Fruit fly (Drosophila melanogaster) whole organism, embryonic: ENCODE data around the gene CG42633.
A peak's percentile ranks its signal among the peaks of the same experiment; 100 is the strongest.

Experiments used
- Aef1 ChIP-seq: fragments of 200-800 bp; sonication (Bioruptor generic); IDR thresholded peaks from 3 replicates; pipeline ENCODE4 v1.3.6; 2022; ENCODE audit warnings: missing biosample characterization, missing genetic modification characterization
- BEAF-32 ChIP-seq: fragments of 200-800 bp; sonication (Bioruptor generic); optimal IDR thresholded peaks from 3 replicates; lab custom pipeline; 2017; ENCODE audit warnings: missing biosample characterization, missing genetic modification characterization, mild to moderate bottlenecking, moderate library complexity, missing genetic modification reagents
- CG1024 ChIP-seq: fragments of 200-800 bp; sonication (Bioruptor generic); IDR thresholded peaks from 2 replicates; pipeline ENCODE4 v1.3.6; 2022; ENCODE audit warnings: missing biosample characterization, missing genetic modification characterization
- CG14014 ChIP-seq: fragments of 200-800 bp; sonication (Bioruptor generic); IDR thresholded peaks from 2 replicates; pipeline ENCODE4 v1.3.6; 2022; ENCODE audit warnings: missing biosample characterization, missing genetic modification characterization
- CG14050 ChIP-seq: fragments of 200-800 bp; sonication (Bioruptor generic); IDR thresholded peaks from 3 replicates; pipeline ENCODE4 v1.3.6; 2022; ENCODE audit warnings: missing biosample characterization, missing genetic modification characterization
- CG1529 ChIP-seq: fragments of 200-800 bp; sonication (Bioruptor generic); optimal IDR thresholded peaks from 3 replicates; lab custom pipeline; 2018; ENCODE audit warnings: missing biosample characterization, missing genetic modification characterization
- CG16815 ChIP-seq: fragments of 200-800 bp; sonication (Bioruptor generic); optimal IDR thresholded peaks from 3 replicates; lab custom pipeline; 2017; ENCODE audit warnings: missing biosample characterization, mild to moderate bottlenecking, missing genetic modification characterization
- CG17568 ChIP-seq: fragments of 200-800 bp; sonication (Bioruptor generic); optimal IDR thresholded peaks from 2 replicates; lab custom pipeline; 2018; ENCODE audit warnings: missing biosample characterization, mild to moderate bottlenecking, missing genetic modification characterization, moderate library complexity
- CG18011 ChIP-seq: fragments of 200-800 bp; sonication (Bioruptor generic); optimal IDR thresholded peaks from 2 replicates; lab custom pipeline; 2017; ENCODE audit warnings: missing biosample characterization, missing genetic modification characterization, mild to moderate bottlenecking, moderate library complexity, missing genotype
- CG2120 ChIP-seq: fragments of 200-800 bp; sonication (Bioruptor generic); optimal IDR thresholded peaks from 3 replicates; lab custom pipeline; 2016; ENCODE audit warnings: missing biosample characterization, missing genetic modification characterization
- CG3281 ChIP-seq: fragments of 200-800 bp; sonication (Bioruptor generic); optimal IDR thresholded peaks from 3 replicates; lab custom pipeline; 2017; ENCODE audit warnings: missing biosample characterization, mild to moderate bottlenecking, missing genetic modification characterization
- CG34422 ChIP-seq: fragments of 200-800 bp; sonication (Bioruptor generic); IDR thresholded peaks from 3 replicates; pipeline ENCODE4 v1.3.6; 2022; ENCODE audit warnings: missing biosample characterization, missing genetic modification characterization
- CG7556 ChIP-seq: fragments of 200-800 bp; sonication (Bioruptor generic); optimal IDR thresholded peaks from 2 replicates; lab custom pipeline; 2017; ENCODE audit warnings: missing biosample characterization, mild to moderate bottlenecking, missing genetic modification characterization
- CG8388 ChIP-seq: fragments of 200-800 bp; sonication (Bioruptor generic); optimal IDR thresholded peaks from 2 replicates; lab custom pipeline; 2019; ENCODE audit warnings: missing biosample characterization, mild to moderate bottlenecking, missing genetic modification characterization, moderate library complexity
- CG9609 ChIP-seq: fragments of 200-800 bp; sonication (Bioruptor generic); optimal IDR thresholded peaks from 3 replicates; lab custom pipeline; 2016; ENCODE audit warnings: missing biosample characterization, missing genetic modification characterization
- CG9817 ChIP-seq: fragments of 200-800 bp; sonication (Bioruptor generic); optimal IDR thresholded peaks from 2 replicates; lab custom pipeline; 2018; ENCODE audit warnings: missing biosample characterization, mild to moderate bottlenecking, missing genetic modification characterization, moderate library complexity
- Dip2 ChIP-seq: fragments of 200-800 bp; sonication (Bioruptor generic); IDR thresholded peaks from 2 replicates; pipeline ENCODE4 v1.3.6; 2022; ENCODE audit warnings: missing biosample characterization, missing genetic modification characterization
- Elba2 ChIP-seq: fragments of 200-800 bp; sonication (Bioruptor generic); optimal IDR thresholded peaks from 3 replicates; lab custom pipeline; 2016; ENCODE audit warnings: missing biosample characterization, missing genetic modification characterization
- Ets65A ChIP-seq: fragments of 200-800 bp; sonication (Bioruptor generic); peaks from one replicate; lab custom pipeline; 2016; ENCODE audit warnings: missing biosample characterization, missing genetic modification characterization
- Gsc ChIP-seq: fragments of 200-800 bp; sonication (Bioruptor generic); IDR thresholded peaks from 2 replicates; pipeline ENCODE4 v1.3.6; 2022; ENCODE audit warnings: missing biosample characterization, missing genetic modification characterization
- Hey ChIP-seq: fragments of 200-800 bp; sonication (Bioruptor generic); optimal IDR thresholded peaks from 3 replicates; lab custom pipeline; 2018; ENCODE audit warnings: missing biosample characterization, mild to moderate bottlenecking, missing genetic modification characterization
- Hsf ChIP-seq: fragments of 200-800 bp; sonication (Bioruptor generic); optimal IDR thresholded peaks from 3 replicates; lab custom pipeline; 2016; ENCODE audit warnings: missing biosample characterization, missing genetic modification characterization
- Mrtf ChIP-seq: fragments of 200-800 bp; sonication (Bioruptor generic); IDR thresholded peaks from 3 replicates; pipeline ENCODE4 v1.3.6; 2022; ENCODE audit warnings: missing biosample characterization, missing genetic modification characterization
- NFAT ChIP-seq: fragments of 200-800 bp; sonication (Bioruptor generic); IDR thresholded peaks from 2 replicates; pipeline ENCODE4 v1.3.6; 2022; ENCODE audit warnings: missing biosample characterization, missing genetic modification characterization
- Nf-YC ChIP-seq: fragments of 200-800 bp; optimal IDR thresholded peaks from 3 replicates; lab custom pipeline; 2019; ENCODE audit warnings: missing biosample characterization, mild to moderate bottlenecking, missing genetic modification characterization, moderate library complexity
- Ptx1 ChIP-seq: fragments of 200-800 bp; sonication (Bioruptor generic); IDR thresholded peaks from 2 replicates; pipeline ENCODE4 v1.3.6; 2022; ENCODE audit warnings: missing biosample characterization, missing genetic modification characterization
- Six4 ChIP-seq: fragments of 200-800 bp; sonication (Bioruptor generic); optimal IDR thresholded peaks from 2 replicates; lab custom pipeline; 2016; ENCODE audit warnings: missing biosample characterization, missing genetic modification characterization
- Sry-δ ChIP-seq: fragments of 200-800 bp; sonication (Bioruptor generic); optimal IDR thresholded peaks from 2 replicates; lab custom pipeline; 2016; ENCODE audit warnings: missing biosample characterization, missing genetic modification characterization
- btn ChIP-seq: fragments of 200-800 bp; sonication (Bioruptor generic); optimal IDR thresholded peaks from 2 replicates; lab custom pipeline; 2016; ENCODE audit warnings: missing biosample characterization, missing genetic modification characterization
- ci ChIP-seq: fragments of 200-800 bp; sonication (Bioruptor generic); IDR thresholded peaks from 3 replicates; pipeline ENCODE4 v1.3.6; 2022; ENCODE audit warnings: missing biosample characterization, missing genetic modification characterization
- croc ChIP-seq: fragments of 200-800 bp; sonication (Bioruptor generic); conservative IDR thresholded peaks from 3 replicates; pipeline ENCODE4 v1.3.6; 2022; ENCODE audit warnings: missing biosample characterization, missing genetic modification characterization
- fru ChIP-seq: fragments of >200 bp; optimal IDR thresholded peaks from 2 replicates; lab custom pipeline; 2017
- gfzf ChIP-seq: fragments of 200-800 bp; sonication (Bioruptor generic); optimal IDR thresholded peaks from 2 replicates; lab custom pipeline; 2016; ENCODE audit warnings: missing biosample characterization, mild to moderate bottlenecking, missing genetic modification characterization, moderate library complexity
- gsb ChIP-seq: fragments of 200-800 bp; sonication (Bioruptor generic); IDR thresholded peaks from 2 replicates; pipeline ENCODE4 v1.3.6; 2022; ENCODE audit warnings: missing biosample characterization, missing genetic modification characterization
- gt ChIP-seq: fragments of 200-800 bp; sonication (Bioruptor generic); IDR thresholded peaks from 2 replicates; pipeline ENCODE4 v1.3.6; 2022; ENCODE audit warnings: missing biosample characterization, missing genetic modification characterization
- ham ChIP-seq: fragments of 200-800 bp; sonication (Bioruptor generic); IDR thresholded peaks from 2 replicates; pipeline ENCODE4 v1.3.6; 2022; ENCODE audit warnings: missing biosample characterization, missing genetic modification characterization
- hkb ChIP-seq, 2 experiments: fragments of 200-800 bp in 1 of 2; fragments of >200 bp in 1 of 2; sonication (Bioruptor generic) in 1 of 2; IDR thresholded peaks in 1 of 2; optimal IDR thresholded peaks in 1 of 2; 2 replicates each; pipeline versions ENCODE4 v1.3.6 to Lab custom; 2017 to 2022; ENCODE audit warnings: missing biosample characterization in 1 of 2, missing genetic modification characterization in 1 of 2
- jigr1 ChIP-seq: fragments of 200-800 bp; sonication (Bioruptor generic); IDR thresholded peaks from 3 replicates; pipeline ENCODE4 v1.3.6; 2022; ENCODE audit warnings: missing biosample characterization, missing genetic modification characterization
- ken ChIP-seq: fragments of 200-800 bp; sonication (Bioruptor generic); IDR thresholded peaks from 3 replicates; pipeline ENCODE4 v1.3.6; 2022; ENCODE audit warnings: missing biosample characterization, missing genetic modification characterization
- mirr ChIP-seq: fragments of 200-800 bp; sonication (Bioruptor generic); optimal IDR thresholded peaks from 3 replicates; lab custom pipeline; 2018; ENCODE audit warnings: missing biosample characterization, mild to moderate bottlenecking, missing genetic modification characterization
- mld ChIP-seq: fragments of 200-800 bp; sonication (Bioruptor generic); IDR thresholded peaks from 3 replicates; pipeline ENCODE4 v1.3.6; 2022; ENCODE audit warnings: missing biosample characterization, missing genetic modification characterization; ENCODE audit not compliant: partially characterized antibody
- nerfin-1 ChIP-seq: fragments of 200-800 bp; sonication (Bioruptor generic); optimal IDR thresholded peaks from 3 replicates; lab custom pipeline; 2019; ENCODE audit warnings: missing biosample characterization, mild to moderate bottlenecking, missing genetic modification characterization, moderate library complexity
- nerfin-2 ChIP-seq: fragments of 200-800 bp; sonication (Bioruptor generic); IDR thresholded peaks from 2 replicates; pipeline ENCODE4 v1.3.6; 2022; ENCODE audit warnings: missing biosample characterization, missing genetic modification characterization; ENCODE audit not compliant: partially characterized antibody
- onecut ChIP-seq: fragments of 200-800 bp; sonication (Bioruptor generic); IDR thresholded peaks from 2 replicates; pipeline ENCODE4 v1.3.6; 2022; ENCODE audit warnings: missing biosample characterization, missing genetic modification characterization
- phol ChIP-seq: fragments of 200-800 bp; sonication (Bioruptor generic); optimal IDR thresholded peaks from 3 replicates; lab custom pipeline; 2018; ENCODE audit warnings: missing biosample characterization, mild to moderate bottlenecking, missing genetic modification characterization, moderate library complexity
- pzg ChIP-seq: fragments of 200-800 bp; sonication (Bioruptor generic); optimal IDR thresholded peaks from 3 replicates; lab custom pipeline; 2018; ENCODE audit warnings: missing biosample characterization, mild to moderate bottlenecking, missing genetic modification characterization, moderate library complexity
- ranshi ChIP-seq: fragments of 200-800 bp; sonication (Bioruptor generic); IDR thresholded peaks from 2 replicates; pipeline ENCODE4 v1.3.6; 2022; ENCODE audit warnings: missing biosample characterization, missing genetic modification characterization
- slp2 ChIP-seq: fragments of 200-800 bp; sonication (Bioruptor generic); optimal IDR thresholded peaks from 2 replicates; lab custom pipeline; 2016; ENCODE audit warnings: missing biosample characterization, missing genetic modification characterization
- sug ChIP-seq: fragments of 200-800 bp; optimal IDR thresholded peaks from 2 replicates; lab custom pipeline; 2019; ENCODE audit warnings: missing biosample characterization, mild to moderate bottlenecking, missing genetic modification characterization, moderate library complexity
- ttk ChIP-seq: fragments of 200-800 bp; sonication (Bioruptor generic); IDR thresholded peaks from 2 replicates; pipeline ENCODE4 v2.1.2; 2022; ENCODE audit warnings: missing biosample characterization, missing genetic modification characterization
- vvl ChIP-seq: fragments of 200-800 bp; sonication (Bioruptor generic); IDR thresholded peaks from 2 replicates; pipeline ENCODE4 v1.3.6; 2022; ENCODE audit warnings: missing biosample characterization, missing genetic modification characterization
- wdn ChIP-seq: fragments of 200-800 bp; sonication (Bioruptor generic); IDR thresholded peaks from 2 replicates; pipeline ENCODE4 v1.3.6; 2022; ENCODE audit warnings: missing biosample characterization, missing genetic modification characterization
- zen ChIP-seq: fragments of 200-800 bp; sonication (Bioruptor generic); optimal IDR thresholded peaks from 3 replicates; lab custom pipeline; 2018; ENCODE audit warnings: missing biosample characterization, mild to moderate bottlenecking, missing genetic modification characterization, moderate library complexity

CG42633 gene

dm6 chr3R:10775246-10775645, 6.8 kb downstream of the CG42633 start (continued):
- TF ChIP-seq CG7556 (no peak), CG9609 (GFP tag; lab: Kevin White, UChicago) (no peak), CG14014 (GFP tag; lab: Robert Waterston, UW) (no peak), BEAF-32 (GFP tag; lab: Kevin White, UChicago) (no peak), nerfin-1 (no peak), nerfin-2 (GFP tag; lab: Robert Waterston, UW) (no peak), CG16815 (GFP tag; lab: Kevin White, UChicago) (no peak), ci (GFP tag; lab: Robert Waterston, UW) (no peak), mirr (no peak), ken (GFP tag; lab: Robert Waterston, UW) (no peak), CG3281 (GFP tag; lab: Kevin White, UChicago) (no peak), CG8388 (GFP tag; lab: Kevin White, UChicago) (no peak), ranshi (GFP tag; lab: Robert Waterston, UW) (no peak), Mrtf (GFP tag; lab: Robert Waterston, UW) (0 out of 3 replicates have a peak, but pooled peaks have one; percentile 21), Hey (tag; lab: Kevin White, UChicago) (no peak), CG1529 (GFP tag; lab: Kevin White, UChicago) (no peak), hkb (optimal IDR thresholded peaks at IDR 0.05; lab: Kevin White, UChicago) (no peak), hkb (GFP tag; IDR thresholded peaks at IDR 0.05; lab: Robert Waterston, UW) (0 out of 2 replicates have a peak, but pooled peaks have one; percentile 13), CG34422 (GFP tag; lab: Robert Waterston, UW) (no peak), zen (tag; lab: Kevin White, UChicago) (no peak), fru (lab: Kevin White, UChicago) (no peak), Aef1 (no peak), gsb (GFP tag; lab: Robert Waterston, UW) (no peak), CG17568 (GFP tag; lab: Kevin White, UChicago) (no peak), Dip2 (GFP tag; lab: Robert Waterston, UW) (no peak), Six4 (GFP tag; lab: Kevin White, UChicago) (no peak), Hsf (GFP tag; lab: Kevin White, UChicago) (no peak), Ptx1 (GFP tag; lab: Robert Waterston, UW) (no peak), CG2120 (GFP tag; lab: Kevin White, UChicago) (no peak), mld (no peak), Sry-δ (GFP tag; lab: Kevin White, UChicago) (no peak), vvl (GFP tag; lab: Robert Waterston, UW) (no peak), ttk (GFP tag; lab: Robert Waterston, UW) (0 out of 2 replicates have a peak, but pooled peaks have one; percentile 19), onecut (GFP tag; lab: Robert Waterston, UW) (no peak), Gsc (GFP tag; lab: Robert Waterston, UW) (no peak), CG14050 (GFP tag; lab: Robert Waterston, UW) (no peak; the same call in 2 of the 3 replicates), wdn (GFP tag; lab: Robert Waterston, UW) (no peak), CG18011 (GFP tag; lab: Kevin White, UChicago) (no peak), Elba2 (no peak), gt (GFP tag; lab: Robert Waterston, UW) (no peak), pzg (GFP tag; lab: Kevin White, UChicago) (no peak), jigr1 (no peak), Ets65A (GFP tag; lab: Kevin White, UChicago) (peak; percentile 86), sug (no peak), phol (peak; percentile 13), btn (GFP tag; lab: Kevin White, UChicago) (no peak), slp2 (GFP tag; lab: Kevin White, UChicago) (no peak), CG1024 (GFP tag; lab: Robert Waterston, UW) (no peak), Nf-YC (no peak), CG9817 (tag; lab: Kevin White, UChicago) (no peak), ham (GFP tag; lab: Robert Waterston, UW) (no peak), gfzf (no peak), NFAT (GFP tag; lab: Robert Waterston, UW) (no peak), croc (GFP tag; lab: Robert Waterston, UW) (no peak)
